Fruit fly (Drosophila melanogaster): ENCODE measurements around the gene ValRS-m.

The ValRS-m gene

dm6 chr3L:8924999-8925398 lies 39.6 kb downstream of the ValRS-m start (continued):
- TF ChIP-seq kni (GFP tag; optimal IDR thresholded peaks at IDR 0.05), result peak; percentile 30
- peak; percentile 23 for TF ChIP-seq Med (GFP tag)
- no peak for TF ChIP-seq CG10654 (GFP tag; optimal IDR thresholded peaks at IDR 0.05)
- peak; percentile 9 for TF ChIP-seq CG14710 (tag; optimal IDR thresholded peaks at IDR 0.05)
- TF ChIP-seq cg (GFP tag; optimal IDR thresholded peaks at IDR 0.05), result peak; percentile 46
- no peak for TF ChIP-seq HLH3B (GFP tag; IDR thresholded peaks at IDR 0.05)
- peak; percentile 9 for TF ChIP-seq pros (GFP tag; optimal IDR thresholded peaks at IDR 0.05)
- TF ChIP-seq CG34224 (GFP tag; IDR thresholded peaks at IDR 0.05; ENCODE audit: partially characterized antibody), result no peak
- no peak for TF ChIP-seq CG13894 (tag; optimal IDR thresholded peaks at IDR 0.05)
- TF ChIP-seq CG4820 (GFP tag; optimal IDR thresholded peaks at IDR 0.05), result no peak
- 0 out of 3 replicates have a peak, but pooled peaks have one; percentile 40 for TF ChIP-seq otp (GFP tag; IDR thresholded peaks at IDR 0.05)
- TF ChIP-seq pzg (GFP tag; optimal IDR thresholded peaks at IDR 0.05), result no peak
- TF ChIP-seq gsb (GFP tag; IDR thresholded peaks at IDR 0.05), result no peak
- TF ChIP-seq pum (GFP tag; optimal IDR thresholded peaks at IDR 0.05), result no peak
- TF ChIP-seq croc (GFP tag; conservative IDR thresholded peaks at IDR 0.05), result no peak
- TF ChIP-seq ro (GFP tag; IDR thresholded peaks at IDR 0.05), result no peak
- TF ChIP-seq ap (GFP tag; IDR thresholded peaks at IDR 0.05), result no peak
- TF ChIP-seq CG4360 (GFP tag; IDR thresholded peaks at IDR 0.05), result peak; percentile 15; the same call in 1 of the 2 replicates
- TF ChIP-seq chm (GFP tag; IDR thresholded peaks at IDR 0.05), result no peak
- no peak for TF ChIP-seq Neu2 (GFP tag; optimal IDR thresholded peaks at IDR 0.05; ENCODE audit: borderline replicate concordance)
- TF ChIP-seq CG18262 (tag; optimal IDR thresholded peaks at IDR 0.05), result no peak
- TF ChIP-seq CG30403 (GFP tag; optimal IDR thresholded peaks at IDR 0.05), result no peak
- TF ChIP-seq Hmx (GFP tag; optimal IDR thresholded peaks at IDR 0.05), result no peak
- no peak for TF ChIP-seq CG4328 (GFP tag; optimal IDR thresholded peaks at IDR 0.05)
- no peak for TF ChIP-seq twi (tag; optimal IDR thresholded peaks at IDR 0.05)
- TF ChIP-seq Bdp1 (GFP tag; optimal IDR thresholded peaks at IDR 0.05), result no peak
- TF ChIP-seq CG3838 (GFP tag; optimal IDR thresholded peaks at IDR 0.05), result no peak
- TF ChIP-seq CG12942 (GFP tag; optimal IDR thresholded peaks at IDR 0.05), result no peak
- no peak for TF ChIP-seq zen (tag; optimal IDR thresholded peaks at IDR 0.05)
- no peak for TF ChIP-seq Oli (tag; optimal IDR thresholded peaks at IDR 0.05)
- TF ChIP-seq CG2889 (GFP tag; IDR thresholded peaks at IDR 0.05), result no peak
- TF ChIP-seq B-H1 (GFP tag; IDR thresholded peaks at IDR 0.05), result no peak
- no peak for TF ChIP-seq CG12071 (GFP tag; optimal IDR thresholded peaks at IDR 0.05)
- no peak for TF ChIP-seq CG6175 (GFP tag; IDR thresholded peaks at IDR 0.05)
- peak; percentile 4 for TF ChIP-seq tap (tag; optimal IDR thresholded peaks at IDR 0.05)
- 0 out of 3 replicates have a peak, but pooled peaks have one; percentile 18 for TF ChIP-seq z (GFP tag; IDR thresholded peaks at IDR 0.05)
- TF ChIP-seq row (GFP tag; IDR thresholded peaks at IDR 0.05), result no peak
- no peak for TF ChIP-seq Spps (tag; optimal IDR thresholded peaks at IDR 0.05)

dm6 chr3L:8924417-8924913 lies 40.1 kb downstream of the ValRS-m start:
- TF ChIP-seq tin (GFP tag; optimal IDR thresholded peaks at IDR 0.05) (no peak), Drgx (GFP tag; IDR thresholded peaks at IDR 0.05) (peak; percentile 49), sens (GFP tag) (peak; percentile 68), CG31388 (GFP tag; optimal IDR thresholded peaks at IDR 0.05) (no peak), hkb (optimal IDR thresholded peaks at IDR 0.05) (no peak), hkb (GFP tag; IDR thresholded peaks at IDR 0.05) (0 out of 2 replicates have a peak, but pooled peaks have one; percentile 34), CG8359 (GFP tag; optimal IDR thresholded peaks at IDR 0.05; ENCODE audit: borderline replicate concordance) (no peak), Stat92E (GFP tag; optimal IDR thresholded peaks at IDR 0.05) (no peak), MESR4 (GFP tag; optimal IDR thresholded peaks at IDR 0.05) (no peak), toy (GFP tag; IDR thresholded peaks at IDR 0.05) (no peak), CG3163 (GFP tag; optimal IDR thresholded peaks at IDR 0.05) (no peak), Med (GFP tag) (peak; percentile 37), pfk (GFP tag; optimal IDR thresholded peaks at IDR 0.05) (no peak), Hr51 (GFP tag; optimal IDR thresholded peaks at IDR 0.05) (peak in 1 of 2 experiments; percentile 8), CG34376 (GFP tag; optimal IDR thresholded peaks at IDR 0.05) (no peak)

Data from whole organism, embryonic.